Fruit fly (Drosophila melanogaster): ENCODE measurements around the gene TM9SF2.

Gene TM9SF2

dm6 chr2L:20760956-20761355 is 26.8 kb upstream of the TM9SF2 start:
- TF ChIP-seq CG15479 (GFP tag; optimal IDR thresholded peaks at IDR 0.05) = peak; percentile 74
- no peak for TF ChIP-seq CG5245 (GFP tag; optimal IDR thresholded peaks at IDR 0.05)

dm6 chr2L:20759809-20760485 is 25.8 kb upstream of the TM9SF2 start:
- TF ChIP-seq D (optimal IDR thresholded peaks at IDR 0.05) = no peak
- TF ChIP-seq D (GFP tag; optimal IDR thresholded peaks at IDR 0.05) = peak; percentile 35
- peak; percentile 43 for TF ChIP-seq lilli (GFP tag; optimal IDR thresholded peaks at IDR 0.05)
- no peak for TF ChIP-seq aop (GFP tag; IDR thresholded peaks at IDR 0.05)
- TF ChIP-seq pnt (GFP tag; optimal IDR thresholded peaks at IDR 0.05) = no peak
- 0 out of 3 replicates have a peak, but pooled peaks have one; percentile 34 for TF ChIP-seq CG2199 (GFP tag; IDR thresholded peaks at IDR 0.05)
- TF ChIP-seq Drgx (GFP tag; IDR thresholded peaks at IDR 0.05) = 0 out of 2 replicates have a peak, but pooled peaks have one; percentile 21
- TF ChIP-seq CG32767 (GFP tag; IDR thresholded peaks at IDR 0.05) = no peak
- TF ChIP-seq Pdp1 (GFP tag; optimal IDR thresholded peaks at IDR 0.05) = peak; percentile 12 to 21
- peak; percentile 2 for TF ChIP-seq gsb-n (tag; optimal IDR thresholded peaks at IDR 0.05)
- TF ChIP-seq ewg (GFP tag; optimal IDR thresholded peaks at IDR 0.05) = peak; percentile 65
- 0 out of 3 replicates have a peak, but pooled peaks have one; percentile 35 for TF ChIP-seq CG11093 (GFP tag; IDR thresholded peaks at IDR 0.05)
- peak; percentile 41; the same call in 1 of the 2 replicates for TF ChIP-seq CG11696 (GFP tag; IDR thresholded peaks at IDR 0.05)
- TF ChIP-seq CG10209 (GFP tag; optimal IDR thresholded peaks at IDR 0.05) = peak; percentile 38
- peak; percentile 45 for TF ChIP-seq fd96Cb (tag; optimal IDR thresholded peaks at IDR 0.05)
- TF ChIP-seq bsh (GFP tag; optimal IDR thresholded peaks at IDR 0.05) = peak in 1 of 2 experiments; percentile 69
- TF ChIP-seq mld (GFP tag; IDR thresholded peaks at IDR 0.05; ENCODE audit: partially characterized antibody) = no peak
- TF ChIP-seq CG11723 (GFP tag; optimal IDR thresholded peaks at IDR 0.05) = peak; percentile 12
- TF ChIP-seq Blimp-1 (GFP tag; optimal IDR thresholded peaks at IDR 0.05) = peak; percentile 61
- peak; percentile 5 for TF ChIP-seq ATbp (GFP tag; optimal IDR thresholded peaks at IDR 0.05)
- no peak for TF ChIP-seq NFAT (GFP tag; IDR thresholded peaks at IDR 0.05)
- peak; percentile 54 for TF ChIP-seq lab (GFP tag; optimal IDR thresholded peaks at IDR 0.05)
- peak; percentile 38 for TF ChIP-seq dmrt11E (tag; optimal IDR thresholded peaks at IDR 0.05)
- peak in 1 of 2 experiments; percentile 9 for TF ChIP-seq Eip74EF (GFP tag; optimal IDR thresholded peaks at IDR 0.05)
- no peak for TF ChIP-seq CG17802 (tag; optimal IDR thresholded peaks at IDR 0.05)
- TF ChIP-seq Hsf (GFP tag; optimal IDR thresholded peaks at IDR 0.05) = peak; percentile 27
- TF ChIP-seq Rfx (GFP tag; IDR thresholded peaks at IDR 0.05) = peak; percentile 50
- peak; percentile 72 for TF ChIP-seq nmo (GFP tag; optimal IDR thresholded peaks at IDR 0.05)
- peak; percentile 38 for TF ChIP-seq CG10366 (GFP tag; IDR thresholded peaks at IDR 0.05)
- peak; percentile 41 for TF ChIP-seq CG9817 (tag; optimal IDR thresholded peaks at IDR 0.05)
- peak in 1 of 2 experiments; percentile 34 for TF ChIP-seq crp (GFP tag; optimal IDR thresholded peaks at IDR 0.05)
- peak; percentile 26 for TF ChIP-seq ind (GFP tag; optimal IDR thresholded peaks at IDR 0.05)
- no peak for TF ChIP-seq CG33213 (GFP tag; optimal IDR thresholded peaks at IDR 0.05)
- peak; percentile 22 for TF ChIP-seq ems (GFP tag; optimal IDR thresholded peaks at IDR 0.05)
- no peak for TF ChIP-seq CG11456 (GFP tag; IDR thresholded peaks at IDR 0.05)
- TF ChIP-seq CG3847 (GFP tag; IDR thresholded peaks at IDR 0.05) = peak; percentile 41; the same call in 1 of the 2 replicates
- peak; percentile 43 for TF ChIP-seq Dek (tag; optimal IDR thresholded peaks at IDR 0.05)
- peak; percentile 61 for TF ChIP-seq CG8924 (tag; optimal IDR thresholded peaks at IDR 0.05)
- peak; percentile 13 for TF ChIP-seq CG30020 (tag; optimal IDR thresholded peaks at IDR 0.05)
- TF ChIP-seq dpn (GFP tag; optimal IDR thresholded peaks at IDR 0.05) = peak in 1 of 2 experiments; percentile 18
- peak; percentile 59 for TF ChIP-seq CG6689 (GFP tag; IDR thresholded peaks at IDR 0.05)
- peak; percentile 51 for TF ChIP-seq Hmr (GFP tag; optimal IDR thresholded peaks at IDR 0.05)
- 0 out of 2 replicates have a peak, but pooled peaks have one; percentile 8 for TF ChIP-seq E2f1 (GFP tag; IDR thresholded peaks at IDR 0.05)
- peak; percentile 66 for TF ChIP-seq onecut (GFP tag; IDR thresholded peaks at IDR 0.05)
